Fruit fly (Drosophila melanogaster) whole organism, pupa: ENCODE results near the gene Stat92E.

Experiments
- CG10348 ChIP-seq: fragments of 200-800 bp; sonication (Bioruptor generic); IDR thresholded peaks from 2 replicates; pipeline ENCODE4 v1.3.6; 2022; ENCODE audit warnings: missing biosample characterization, missing genetic modification characterization
- CG12605 ChIP-seq: fragments of 200-800 bp; sonication (Bioruptor generic); IDR thresholded peaks from 2 replicates; pipeline ENCODE4 v1.3.6; 2022; ENCODE audit warnings: missing biosample characterization, missing genetic modification characterization
- CG13204 ChIP-seq: fragments of 200-800 bp; sonication (Bioruptor generic); optimal IDR thresholded peaks from 2 replicates; lab custom pipeline; 2018; ENCODE audit warnings: missing biosample characterization, mild to moderate bottlenecking, missing genetic modification characterization, moderate library complexity
- CG14655 ChIP-seq: fragments of 200-800 bp; sonication (Bioruptor generic); optimal IDR thresholded peaks from 3 replicates; lab custom pipeline; 2017; ENCODE audit warnings: mild to moderate bottlenecking, missing biosample characterization, missing genetic modification reagents, missing genetic modification characterization
- CG15710 ChIP-seq: fragments of 200-800 bp; sonication (Bioruptor generic); optimal IDR thresholded peaks from 2 replicates; lab custom pipeline; 2018; ENCODE audit warnings: missing biosample characterization, mild to moderate bottlenecking, missing genetic modification characterization, moderate library complexity
- CG17806 ChIP-seq: fragments of 200-800 bp; sonication (Bioruptor generic); optimal IDR thresholded peaks from 2 replicates; lab custom pipeline; 2018; ENCODE audit warnings: missing biosample characterization, mild to moderate bottlenecking, missing genetic modification characterization, moderate library complexity
- CG32121 ChIP-seq: fragments of 200-800 bp; sonication (Bioruptor generic); IDR thresholded peaks from 2 replicates; pipeline ENCODE4 v1.3.6; 2022; ENCODE audit warnings: missing biosample characterization, missing genetic modification characterization
- CG34367 ChIP-seq: fragments of 200-800 bp; sonication (Bioruptor generic); optimal IDR thresholded peaks from 2 replicates; lab custom pipeline; 2018; ENCODE audit warnings: missing biosample characterization, mild to moderate bottlenecking, missing genetic modification characterization
- CG4496 ChIP-seq: fragments of 200-800 bp; sonication (Bioruptor generic); IDR thresholded peaks from 3 replicates; pipeline ENCODE4 v1.3.6; 2022; ENCODE audit warnings: missing biosample characterization, missing genetic modification characterization
- CG8159 ChIP-seq: fragments of 200-800 bp; sonication (Bioruptor generic); optimal IDR thresholded peaks from 3 replicates; lab custom pipeline; 2018; ENCODE audit warnings: missing biosample characterization, mild to moderate bottlenecking, missing genetic modification characterization, moderate library complexity
- CG8301 ChIP-seq: fragments of 200-800 bp; sonication (Bioruptor generic); optimal IDR thresholded peaks from 2 replicates; lab custom pipeline; 2018; ENCODE audit warnings: missing biosample characterization, mild to moderate bottlenecking, missing genetic modification characterization
- CG9948 ChIP-seq: fragments of 200-800 bp; sonication (Bioruptor generic); optimal IDR thresholded peaks from 2 replicates; lab custom pipeline; 2018; ENCODE audit warnings: missing biosample characterization, mild to moderate bottlenecking, missing genetic modification characterization, moderate library complexity
- D1 ChIP-seq: fragments of 200-800 bp; sonication (Bioruptor generic); optimal IDR thresholded peaks from 2 replicates; lab custom pipeline; 2018; ENCODE audit warnings: missing biosample characterization, mild to moderate bottlenecking, missing genetic modification characterization, moderate library complexity
- EcR ChIP-seq: fragments of 200-800 bp; sonication (Bioruptor generic); optimal IDR thresholded peaks from 3 replicates; lab custom pipeline; 2019; ENCODE audit warnings: missing biosample characterization, missing genetic modification characterization, mild to moderate bottlenecking, moderate library complexity, missing genetic modification reagents
- Ets98B ChIP-seq: fragments of 200-800 bp; sonication (Bioruptor generic); IDR thresholded peaks from 2 replicates; pipeline ENCODE4 v1.3.6; 2022; ENCODE audit warnings: missing biosample characterization, missing genetic modification characterization
- Pif1A ChIP-seq: fragments of 200-800 bp; sonication (Bioruptor generic); optimal IDR thresholded peaks from 3 replicates; lab custom pipeline; 2016; ENCODE audit warnings: missing biosample characterization, missing genetic modification characterization
- Pif1B ChIP-seq: fragments of 200-800 bp; sonication (Bioruptor generic); optimal IDR thresholded peaks from 3 replicates; lab custom pipeline; 2016; ENCODE audit warnings: missing biosample characterization, missing genetic modification characterization
- Snoo ChIP-seq: fragments of 200-800 bp; sonication (Bioruptor generic); optimal IDR thresholded peaks from 3 replicates; lab custom pipeline; 2017; ENCODE audit warnings: missing biosample characterization, mild to moderate bottlenecking, missing genetic modification characterization, inconsistent platforms
- fd96Ca ChIP-seq: fragments of 200-800 bp; sonication (Bioruptor generic); IDR thresholded peaks from 3 replicates; pipeline ENCODE4 v1.3.6; 2022; ENCODE audit warnings: missing biosample characterization, missing genetic modification characterization
- gl ChIP-seq: fragments of 200-800 bp; sonication (Bioruptor generic); optimal IDR thresholded peaks from 2 replicates; lab custom pipeline; 2018; ENCODE audit warnings: missing biosample characterization, mild to moderate bottlenecking, missing genetic modification characterization
- rn ChIP-seq: fragments of 200-800 bp; sonication (Bioruptor generic); IDR thresholded peaks from 2 replicates; pipeline ENCODE4 v1.3.6; 2022; ENCODE audit warnings: missing biosample characterization, missing genetic modification characterization

Gene Stat92E

dm6 chr3R:20543220-20543619 is 8.9 kb downstream of the Stat92E start:
- TF ChIP-seq EcR (GFP tag; lab: Kevin White, UChicago) (no peak), fd96Ca (GFP tag; lab: Robert Waterston, UW) (no peak), CG15710 (tag; lab: Kevin White, UChicago) (no peak), CG8301 (tag; lab: Kevin White, UChicago) (no peak), Pif1B (GFP tag; lab: Kevin White, UChicago) (no peak), rn (no peak), CG9948 (tag; lab: Kevin White, UChicago) (no peak), CG17806 (tag; lab: Kevin White, UChicago) (no peak), CG12605 (GFP tag; lab: Robert Waterston, UW) (no peak), Ets98B (no peak), D1 (tag; lab: Kevin White, UChicago) (no peak), CG4496 (GFP tag; lab: Robert Waterston, UW) (no peak)

DNA sequence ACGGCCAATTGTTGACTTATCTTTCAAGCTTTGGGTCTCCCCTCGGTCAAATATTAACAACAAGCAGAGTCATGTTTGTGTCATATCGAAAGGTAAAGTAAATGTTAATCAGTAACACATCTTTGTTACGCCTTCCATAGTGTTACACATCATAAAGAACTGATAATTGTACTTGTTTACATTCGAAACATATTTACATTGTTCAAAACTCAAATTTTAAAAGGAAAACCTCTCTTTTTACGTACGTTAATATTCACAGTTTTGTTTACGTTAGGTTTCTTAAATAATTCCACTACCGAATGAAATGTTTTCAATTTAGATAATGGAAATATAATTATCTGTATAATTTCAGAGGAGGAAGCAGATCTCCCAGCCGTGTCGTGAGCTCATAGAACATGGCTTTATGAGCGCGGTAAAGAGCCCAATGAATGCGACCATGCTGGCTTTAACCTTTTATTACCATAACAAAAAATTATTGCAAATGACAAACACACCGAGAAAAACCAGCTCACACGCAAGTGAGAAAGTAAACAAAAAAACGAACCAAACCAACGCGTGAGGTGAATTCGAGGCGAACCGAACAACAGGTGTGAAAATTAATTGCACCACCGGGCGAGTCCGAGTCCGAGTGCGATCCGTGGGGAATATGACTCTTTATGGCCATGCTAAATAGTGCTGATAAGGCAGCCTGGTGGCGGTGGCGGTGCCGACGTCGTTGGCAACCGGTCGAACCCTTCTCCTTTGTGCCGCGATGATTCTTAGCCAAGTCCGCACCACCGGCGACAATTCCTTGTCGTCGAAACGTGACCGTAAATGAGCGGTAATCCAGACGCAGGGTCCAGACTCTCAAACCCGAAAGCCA is 9.6 kb downstream of the Stat92E start:
- TF ChIP-seq CG32121 (GFP tag; lab: Robert Waterston, UW) (no peak), Snoo (tag; lab: Kevin White, UChicago) (no peak), CG8159 (tag; lab: Kevin White, UChicago) (no peak), CG4496 (GFP tag; lab: Robert Waterston, UW) (peak; percentile 57; the same call in 1 of the 3 replicates)

DNA sequence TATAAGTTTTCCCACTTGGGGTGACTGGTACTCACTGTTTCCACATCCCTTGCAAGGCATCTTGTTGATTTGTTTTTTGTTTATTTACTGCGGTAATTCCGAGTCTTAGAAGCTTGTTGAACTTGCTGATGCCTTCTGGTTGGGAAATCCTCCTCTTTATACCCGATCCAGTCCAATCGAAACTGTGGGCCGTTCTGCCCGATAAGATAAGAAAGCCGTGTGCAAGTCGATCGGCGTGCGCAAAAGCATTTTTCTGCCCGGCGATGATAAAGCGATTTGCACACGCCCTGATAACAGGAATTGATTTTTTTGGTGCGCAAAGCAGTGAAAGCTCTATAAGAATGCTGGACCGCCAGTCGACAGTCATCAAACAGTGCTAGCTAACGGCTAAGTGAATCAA is 17.5 kb downstream of the Stat92E start, which contains the start of the genes MtnE and MtnD:
TSS of gene MtnE (minus strand) at position 130 of the 400 bp plus-strand sequence.
TSS of gene MtnD (plus strand) at position 388 of the 400 bp plus-strand sequence.
- TF ChIP-seq CG14655 (GFP tag; lab: Kevin White, UChicago) (no peak), Snoo (tag; lab: Kevin White, UChicago) (no peak), CG8301 (tag; lab: Kevin White, UChicago) (no peak), CG12605 (GFP tag; lab: Robert Waterston, UW) (no peak), Pif1B (GFP tag; lab: Kevin White, UChicago) (no peak), CG10348 (no peak), CG17806 (tag; lab: Kevin White, UChicago) (no peak), fd96Ca (GFP tag; lab: Robert Waterston, UW) (no peak), CG4496 (GFP tag; lab: Robert Waterston, UW) (peak; percentile 60; the same call in 1 of the 3 replicates)

dm6 chr3R:20512368-20512767 is 39.7 kb downstream of the Stat92E start, which contains the start of gene MFS9:
TSS of gene MFS9 (minus strand) at chr3R:20512468.
- TF ChIP-seq CG8159 (tag; lab: Kevin White, UChicago) (no peak), CG34367 (tag; lab: Kevin White, UChicago) (no peak), CG8301 (tag; lab: Kevin White, UChicago) (no peak), CG4496 (GFP tag; lab: Robert Waterston, UW) (no peak), D1 (tag; lab: Kevin White, UChicago) (no peak), gl (tag; lab: Kevin White, UChicago) (no peak), CG9948 (tag; lab: Kevin White, UChicago) (no peak)

DNA sequence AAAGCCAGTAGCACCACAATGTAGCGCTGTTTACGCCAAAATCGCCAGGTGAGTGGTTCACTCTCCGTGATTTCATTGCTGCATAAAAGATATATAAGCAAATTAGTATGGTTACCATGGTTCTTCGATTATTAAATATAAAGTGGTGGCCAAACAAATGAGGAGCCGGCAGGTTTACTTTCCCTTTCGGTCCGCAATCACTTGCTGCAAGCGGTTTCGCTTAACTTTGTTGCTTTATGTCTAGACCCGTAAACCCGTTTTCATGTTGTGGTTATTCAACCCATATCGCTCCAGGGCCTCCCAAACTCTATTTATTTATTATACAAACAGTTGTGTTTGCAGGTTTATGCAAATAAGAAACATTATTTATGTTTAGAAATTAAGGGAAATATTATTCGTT is 42.7 kb downstream of the Stat92E start:
- no peak for TF ChIP-seq CG34367 (tag; lab: Kevin White, UChicago)
- no peak for TF ChIP-seq Snoo (tag; lab: Kevin White, UChicago)
- TF ChIP-seq rn = no peak
- no peak for TF ChIP-seq CG8301 (tag; lab: Kevin White, UChicago)
- TF ChIP-seq fd96Ca (GFP tag; lab: Robert Waterston, UW) = no peak
- no peak for TF ChIP-seq Ets98B
- no peak for TF ChIP-seq CG10348

- TF ChIP-seq CG34367 (tag; lab: Kevin White, UChicago) (no peak), Pif1A (no peak), CG13204 (GFP tag; lab: Kevin White, UChicago) (no peak), CG14655 (GFP tag; lab: Kevin White, UChicago) (no peak), CG9948 (tag; lab: Kevin White, UChicago) (no peak), CG4496 (GFP tag; lab: Robert Waterston, UW) (no peak), D1 (tag; lab: Kevin White, UChicago) (no peak), CG17806 (tag; lab: Kevin White, UChicago) (no peak), CG8159 (tag; lab: Kevin White, UChicago) (no peak), Pif1B (GFP tag; lab: Kevin White, UChicago) (no peak), EcR (GFP tag; lab: Kevin White, UChicago) (no peak), gl (tag; lab: Kevin White, UChicago) (no peak), Ets98B (no peak)
- TF ChIP-seq, all 21 proteins: peak for 0
Observed at dm6 chr3R:20504488-20504887, 47.6 kb downstream of the Stat92E start, which contains the start of gene Or92a. TSS of gene Or92a (plus strand) at chr3R:20504788.
